Fruit fly (Drosophila melanogaster): Measurements from ENCODE around the gene CG1486.
A peak's percentile ranks its signal among the peaks of the same experiment; 100 is the strongest.

Gene CG1486

dm6 chrX:21375595-21376047 lies 51.8 kb downstream of the CG1486 start (continued):
- TF ChIP-seq insv (GFP tag; optimal IDR thresholded peaks at IDR 0.05) (no peak), ap (GFP tag; IDR thresholded peaks at IDR 0.05) (no peak), HLH4C (GFP tag; IDR thresholded peaks at IDR 0.05; ENCODE audit: partially characterized antibody) (no peak), fd102C (GFP tag; optimal IDR thresholded peaks at IDR 0.05) (no peak), aop (GFP tag; IDR thresholded peaks at IDR 0.05) (no peak), Side (GFP tag; optimal IDR thresholded peaks at IDR 0.05) (no peak), CG15514 (GFP tag; optimal IDR thresholded peaks at IDR 0.05) (peak; percentile 34), knrl (GFP tag; IDR thresholded peaks at IDR 0.05; ENCODE audit: partially characterized antibody) (no peak), gsb (GFP tag; IDR thresholded peaks at IDR 0.05) (no peak), unc-4 (GFP tag; IDR thresholded peaks at IDR 0.05; ENCODE audit: partially characterized antibody) (no peak), CG34422 (GFP tag; IDR thresholded peaks at IDR 0.05) (no peak), Sox102F (GFP tag; optimal IDR thresholded peaks at IDR 0.05) (peak; percentile 47), CG12236 (GFP tag; optimal IDR thresholded peaks at IDR 0.05) (no peak), Hmr (GFP tag; optimal IDR thresholded peaks at IDR 0.05) (peak; percentile 60), scrt (GFP tag; optimal IDR thresholded peaks at IDR 0.05) (peak; percentile 2), trem (tag; optimal IDR thresholded peaks at IDR 0.05) (no peak), chinmo (GFP tag; IDR thresholded peaks at IDR 0.05; ENCODE audit: partially characterized antibody) (no peak), az2 (GFP tag; optimal IDR thresholded peaks at IDR 0.05) (peak; percentile 14), CG9797 (GFP tag; optimal IDR thresholded peaks at IDR 0.05) (no peak), hkb (optimal IDR thresholded peaks at IDR 0.05) (no peak), hkb (GFP tag; IDR thresholded peaks at IDR 0.05) (0 out of 2 replicates have a peak, but pooled peaks have one; percentile 7), CG10321 (GFP tag; IDR thresholded peaks at IDR 0.05) (no peak)
